Worm (Caenorhabditis elegans): Measurements from ENCODE around the gene K05F6.14.

Gene K05F6.14

ce11 chrII:1597101-1598088 is 35.4 kb downstream of the K05F6.14 start, which contains the start of gene bath-46:
TSS of gene bath-46 (plus strand) at chrII:1597906.
- TF ChIP-seq Y67H2A.10 (GFP tag; conservative IDR thresholded peaks at IDR 0.05), result no peak
- TF ChIP-seq ztf-25 (GFP tag; IDR thresholded peaks at IDR 0.05), result 0 out of 2 replicates have a peak, but pooled peaks have one; percentile 69
- TF ChIP-seq B0261.1 (tag; optimal IDR thresholded peaks at IDR 0.05), result peak; percentile 59
- 0 out of 2 replicates have a peak, but pooled peaks have one; percentile 24 for TF ChIP-seq dox-1 (GFP tag; IDR thresholded peaks at IDR 0.05)
- no peak for TF ChIP-seq Y79H2A.3 (GFP tag; conservative IDR thresholded peaks at IDR 0.05)
- no peak for TF ChIP-seq zfh-2 (GFP tag; conservative IDR thresholded peaks at IDR 0.05)
- peak; percentile 11 for TF ChIP-seq rpc-1 (optimal IDR thresholded peaks at IDR 0.05)
- peak; percentile 61 for TF ChIP-seq rpc-1 (tag; optimal IDR thresholded peaks at IDR 0.05)
- TF ChIP-seq lsl-1 (GFP tag; optimal IDR thresholded peaks at IDR 0.05), result no peak
- no peak for TF ChIP-seq ztf-22 (GFP tag; optimal IDR thresholded peaks at IDR 0.05)
- no peak for TF ChIP-seq ztf-18 (tag; optimal IDR thresholded peaks at IDR 0.05)
- 0 out of 2 replicates have a peak, but pooled peaks have one; percentile 8 for TF ChIP-seq rcor-1 (GFP tag; IDR thresholded peaks at IDR 0.05)
- TF ChIP-seq F33H1.4 (GFP tag; IDR thresholded peaks at IDR 0.05), result no peak
- 0 out of 2 replicates have a peak, but pooled peaks have one; percentile 46 for TF ChIP-seq Y95B8A.8 (GFP tag; IDR thresholded peaks at IDR 0.05)
- TF ChIP-seq tbp1 (GFP tag; optimal IDR thresholded peaks at IDR 0.05), result peak; percentile 84
- TF ChIP-seq lin-26 (GFP tag; IDR thresholded peaks at IDR 0.05), result peak; percentile 77
- peak; percentile 38 for TF ChIP-seq nhr-80 (tag; optimal IDR thresholded peaks at IDR 0.05)

- no peak for TF ChIP-seq aptf-2 (GFP tag; conservative IDR thresholded peaks at IDR 0.05)
- no peak for TF ChIP-seq hlh-26 (GFP tag; conservative IDR thresholded peaks at IDR 0.05)
- TF ChIP-seq F57C9.4 (tag; optimal IDR thresholded peaks at IDR 0.05), result no peak
- TF ChIP-seq Y53F4B.3 (GFP tag; IDR thresholded peaks at IDR 0.05), result no peak
- no peak for TF ChIP-seq ztf-18 (tag; optimal IDR thresholded peaks at IDR 0.05)
- no peak for TF ChIP-seq nhr-90 (tag; optimal IDR thresholded peaks at IDR 0.05)
- TF ChIP-seq ceh-100 (GFP tag; IDR thresholded peaks at IDR 0.05), result no peak
- no peak for TF ChIP-seq madf-10 (tag; optimal IDR thresholded peaks at IDR 0.05)
- TF ChIP-seq lin-54 (GFP tag; optimal IDR thresholded peaks at IDR 0.05), result no peak
- TF ChIP-seq nhr-27 (tag; optimal IDR thresholded peaks at IDR 0.05), result no peak
- TF ChIP-seq ceh-40 (GFP tag; IDR thresholded peaks at IDR 0.05), result no peak
- no peak for TF ChIP-seq cebp-1 (GFP tag; IDR thresholded peaks at IDR 0.05)
- TF ChIP-seq cebp-1 (tag; optimal IDR thresholded peaks at IDR 0.05), result no peak
- TF ChIP-seq ztf-6 (GFP tag; IDR thresholded peaks at IDR 0.05), result no peak
- TF ChIP-seq nhr-179 (tag; optimal IDR thresholded peaks at IDR 0.05), result no peak
These were observed 38.7 kb downstream of the K05F6.14 start, which contains the start of gene bath-26 for ce11 chrII:1600661-1601060. TSS of gene bath-26 (minus strand) at chrII:1600761.

ce11 chrII:1601507-1601906 is 39.5 kb downstream of the K05F6.14 start, which contains the start of gene bath-47:
TSS of gene bath-47 (plus strand) at chrII:1601811.
- no peak for TF ChIP-seq lsl-1 (GFP tag; optimal IDR thresholded peaks at IDR 0.05)
- TF ChIP-seq egl-44 (GFP tag; IDR thresholded peaks at IDR 0.05), result no peak
- TF ChIP-seq D2030.7 (GFP tag; IDR thresholded peaks at IDR 0.05), result no peak
- no peak for TF ChIP-seq madf-10 (tag; optimal IDR thresholded peaks at IDR 0.05)
- no peak for TF ChIP-seq nhr-179 (tag; optimal IDR thresholded peaks at IDR 0.05)
- TF ChIP-seq pha-4 (tag; optimal IDR thresholded peaks at IDR 0.05), result no peak
- no peak for TF ChIP-seq cebp-1 (GFP tag; IDR thresholded peaks at IDR 0.05)
- TF ChIP-seq cebp-1 (tag; optimal IDR thresholded peaks at IDR 0.05), result no peak
- no peak for TF ChIP-seq ceh-27 (GFP tag; optimal IDR thresholded peaks at IDR 0.05)
- no peak for TF ChIP-seq ztf-28 (GFP tag; IDR thresholded peaks at IDR 0.05)
- TF ChIP-seq F37B4.10 (GFP tag; IDR thresholded peaks at IDR 0.05), result no peak
- no peak for TF ChIP-seq B0336.3 (GFP tag; IDR thresholded peaks at IDR 0.05)
- TF ChIP-seq hrde-1 (tag; optimal IDR thresholded peaks at IDR 0.05; ENCODE audit: borderline replicate concordance), result no peak
- no peak for TF ChIP-seq ZK185.1 (tag; optimal IDR thresholded peaks at IDR 0.05; ENCODE audit: poor library complexity, severe bottlenecking)
- TF ChIP-seq rpc-1 (optimal IDR thresholded peaks at IDR 0.05), result no peak
- no peak for TF ChIP-seq rpc-1 (tag; optimal IDR thresholded peaks at IDR 0.05)
- no peak for TF ChIP-seq die-1 (tag; optimal IDR thresholded peaks at IDR 0.05)
- no peak for TF ChIP-seq mes-4 (tag; optimal IDR thresholded peaks at IDR 0.05)
- no peak for TF ChIP-seq xnd-1 (tag; optimal IDR thresholded peaks at IDR 0.05)

Data from whole organism, young adult.